Worm (Caenorhabditis elegans) whole organism, L1 larva: ENCODE measurements around the gene R13A1.1.
A peak's percentile ranks its signal among the peaks of the same experiment; 100 is the strongest.

Source experiments
- C16A3.4 ChIP-seq: fragments of 150-350 bp; optimal IDR thresholded peaks from 2 replicates; lab custom pipeline; 2014; ENCODE audit warnings: missing biosample characterization, missing genetic modification characterization
- Y116A8C.19 ChIP-seq: sonication (generic microtip); optimal IDR thresholded peaks from 2 replicates; lab custom pipeline; 2016; ENCODE audit warnings: missing compliant biosample characterization, missing genetic modification characterization, borderline replicate concordance
- alr-1 ChIP-seq: fragments of 200-800 bp; sonication (Bioruptor generic); optimal IDR thresholded peaks from 2 replicates; lab custom pipeline; 2018; ENCODE audit warnings: borderline replicate concordance, mild to moderate bottlenecking, missing genetic modification characterization, missing compliant biosample characterization
- aly-2 ChIP-seq: fragments of 150-350 bp; optimal IDR thresholded peaks from 2 replicates; lab custom pipeline; 2014; ENCODE audit warnings: missing biosample characterization, missing genetic modification characterization
- ceh-8 ChIP-seq: fragments of 200-800 bp; sonication (Bioruptor generic); optimal IDR thresholded peaks from 2 replicates; lab custom pipeline; 2018; ENCODE audit warnings: mild to moderate bottlenecking, missing genetic modification characterization, moderate library complexity, missing compliant biosample characterization
- ceh-90 ChIP-seq: sonication (generic microtip); optimal IDR thresholded peaks from 2 replicates; lab custom pipeline; 2016; ENCODE audit warnings: missing genetic modification characterization, missing compliant biosample characterization
- dpl-1 ChIP-seq, 3 experiments: fragments of 150-350 bp in 2 of 3; sonication (generic microtip) in 1 of 3; optimal IDR thresholded peaks; 2 replicates each; lab custom pipeline; 2014 to 2017; ENCODE audit warnings: missing biosample characterization in 3 of 3, missing genetic modification characterization in 3 of 3, missing genetic modification reagents in 3 of 3
- dsc-1 ChIP-seq: sonication (generic microtip); optimal IDR thresholded peaks from 2 replicates; lab custom pipeline; 2016; ENCODE audit warnings: mild to moderate bottlenecking, missing genetic modification characterization, missing compliant biosample characterization
- efl-1 ChIP-seq, 4 experiments: fragments of 150-350 bp; optimal IDR thresholded peaks in 3 of 4; peaks in 1 of 4; 1 replicate in 1 of 4; 2 replicates in 3 of 4; lab custom pipeline; 2014; ENCODE audit warnings: missing biosample characterization in 2 of 4, missing genetic modification characterization in 2 of 4, missing genetic modification reagents in 2 of 4
- egl-13 ChIP-seq: sonication (generic microtip); optimal IDR thresholded peaks from 2 replicates; lab custom pipeline; 2016; ENCODE audit warnings: missing genotype, missing genetic modification reagents, missing genetic modification characterization, missing compliant biosample characterization
- elt-3 ChIP-seq, 6 experiments: fragments of 150-350 bp in 1 of 6; sonication (generic microtip); optimal IDR thresholded peaks; 2 replicates each; lab custom pipeline; 2017 to 2018; ENCODE audit warnings: missing biosample characterization in 6 of 6, missing genetic modification characterization in 6 of 6, inconsistent platforms in 1 of 6
- fkh-10 ChIP-seq: sonication (generic microtip); optimal IDR thresholded peaks from 2 replicates; lab custom pipeline; 2017; ENCODE audit warnings: missing biosample characterization, missing genetic modification reagents, missing genetic modification characterization
- fkh-4 ChIP-seq: sonication (generic microtip); optimal IDR thresholded peaks from 2 replicates; lab custom pipeline; 2016; ENCODE audit warnings: missing compliant biosample characterization, missing genetic modification characterization, borderline replicate concordance
- fos-1 ChIP-seq: fragments of 150-350 bp; optimal IDR thresholded peaks from 2 replicates; lab custom pipeline; 2014; ENCODE audit warnings: missing biosample characterization, missing genetic modification characterization
- hlh-17 ChIP-seq: fragments of 200-800 bp; sonication (Bioruptor generic); optimal IDR thresholded peaks from 2 replicates; lab custom pipeline; 2018; ENCODE audit warnings: missing genetic modification characterization, mild to moderate bottlenecking, missing compliant biosample characterization, moderate library complexity, borderline replicate concordance
- irx-1 ChIP-seq: sonication (generic microtip); optimal IDR thresholded peaks from 2 replicates; lab custom pipeline; 2016; ENCODE audit warnings: missing genetic modification characterization, missing compliant biosample characterization
- isw-1 ChIP-seq: fragments of 200-800 bp; sonication (Bioruptor generic); IDR thresholded peaks from 2 replicates; pipeline ENCODE4 v1.3.6; 2022; ENCODE audit warnings: missing genetic modification characterization, missing compliant biosample characterization
- jun-1 ChIP-seq: fragments of 150-350 bp; optimal IDR thresholded peaks from 2 replicates; lab custom pipeline; 2014; ENCODE audit warnings: missing biosample characterization, missing genetic modification reagents, missing genetic modification characterization
- lin-13 ChIP-seq: fragments of 150-350 bp; optimal IDR thresholded peaks from 2 replicates; lab custom pipeline; 2014; ENCODE audit warnings: missing biosample characterization, missing genetic modification reagents, missing genetic modification characterization
- lin-14 ChIP-seq: fragments of 200-800 bp; sonication (Bioruptor generic); optimal IDR thresholded peaks from 2 replicates; lab custom pipeline; 2018; ENCODE audit warnings: mild to moderate bottlenecking, missing genetic modification characterization, moderate library complexity, missing compliant biosample characterization
- lin-15B ChIP-seq: fragments of 150-350 bp; sonication (generic microtip); optimal IDR thresholded peaks from 3 replicates; lab custom pipeline; 2014; ENCODE audit warnings: missing biosample characterization, missing genetic modification characterization
- lin-35 ChIP-seq, 2 experiments: fragments of 150-350 bp; optimal IDR thresholded peaks; 2 replicates each; lab custom pipeline; 2014; ENCODE audit warnings: missing biosample characterization in 2 of 2, missing genetic modification characterization in 2 of 2, missing genetic modification reagents in 2 of 2
- lir-3 ChIP-seq: sonication (generic microtip); optimal IDR thresholded peaks from 2 replicates; lab custom pipeline; 2016; ENCODE audit warnings: mild to moderate bottlenecking, missing genetic modification characterization, moderate library complexity, missing compliant biosample characterization; ENCODE audit not compliant: poor library complexity
- lsy-2 ChIP-seq, 2 experiments: fragments of 150-350 bp; optimal IDR thresholded peaks; 2 replicates each; lab custom pipeline; 2014; ENCODE audit warnings: missing biosample characterization in 2 of 2, missing genetic modification characterization in 2 of 2
- nhr-11 ChIP-seq: fragments of 150-350 bp; optimal IDR thresholded peaks from 2 replicates; lab custom pipeline; 2014; ENCODE audit warnings: missing biosample characterization, missing genetic modification characterization
- nhr-12 ChIP-seq: sonication (generic microtip); optimal IDR thresholded peaks from 2 replicates; lab custom pipeline; 2017; ENCODE audit warnings: missing biosample characterization, missing genetic modification characterization
- nhr-19 ChIP-seq: fragments of 200-800 bp; sonication (Bioruptor generic); conservative IDR thresholded peaks from 2 replicates; pipeline ENCODE4 v1.3.6; 2022; ENCODE audit warnings: missing genetic modification characterization, missing compliant biosample characterization
- nhr-20 ChIP-seq: sonication (generic microtip); optimal IDR thresholded peaks from 2 replicates; lab custom pipeline; 2016; ENCODE audit warnings: mild to moderate bottlenecking, missing genetic modification characterization, missing compliant biosample characterization
- nhr-28 ChIP-seq: fragments of 150-350 bp; optimal IDR thresholded peaks from 2 replicates; lab custom pipeline; 2014; ENCODE audit warnings: missing biosample characterization, missing genetic modification characterization
- nhr-71 ChIP-seq: sonication (generic microtip); optimal IDR thresholded peaks from 2 replicates; lab custom pipeline; 2016; ENCODE audit warnings: mild to moderate bottlenecking, missing genetic modification characterization, moderate library complexity, missing compliant biosample characterization
- nhr-76 ChIP-seq: sonication (generic microtip); optimal IDR thresholded peaks from 2 replicates; lab custom pipeline; 2017; ENCODE audit warnings: missing biosample characterization, missing genetic modification characterization
- nhr-77 ChIP-seq: fragments of 150-350 bp; optimal IDR thresholded peaks from 2 replicates; lab custom pipeline; 2014; ENCODE audit warnings: missing biosample characterization, missing genetic modification characterization
- nhr-85 ChIP-seq: sonication (generic microtip); peaks from one replicate; lab custom pipeline; 2016; ENCODE audit warnings: missing genetic modification characterization, inconsistent platforms, missing compliant biosample characterization
- nhr-90 ChIP-seq: sonication (generic microtip); optimal IDR thresholded peaks from 2 replicates; lab custom pipeline; 2016; ENCODE audit warnings: mild to moderate bottlenecking, missing genetic modification characterization, missing compliant biosample characterization; ENCODE audit not compliant: poor library complexity
- pag-3 ChIP-seq: sonication (generic microtip); optimal IDR thresholded peaks from 2 replicates; lab custom pipeline; 2017; ENCODE audit warnings: missing genetic modification characterization, mild to moderate bottlenecking, missing compliant biosample characterization, antibody characterized with exemption, borderline replicate concordance; ENCODE audit not compliant: insufficient read depth
- rnt-1 ChIP-seq: sonication (generic microtip); optimal IDR thresholded peaks from 2 replicates; lab custom pipeline; 2016; ENCODE audit warnings: mild to moderate bottlenecking, missing genetic modification characterization, moderate library complexity, missing compliant biosample characterization
- skn-1 ChIP-seq: fragments of 150-350 bp; optimal IDR thresholded peaks from 2 replicates; lab custom pipeline; 2014; ENCODE audit warnings: missing biosample characterization, missing genetic modification characterization
- snu-23 ChIP-seq: sonication (generic microtip); optimal IDR thresholded peaks from 2 replicates; lab custom pipeline; 2016; ENCODE audit warnings: missing genetic modification characterization, missing compliant biosample characterization
- sox-4 ChIP-seq: sonication (generic microtip); optimal IDR thresholded peaks from 2 replicates; lab custom pipeline; 2016; ENCODE audit warnings: missing genetic modification characterization, missing compliant biosample characterization
- sptf-1 ChIP-seq: fragments of 150-350 bp; optimal IDR thresholded peaks from 2 replicates; lab custom pipeline; 2014; ENCODE audit warnings: missing biosample characterization, missing genetic modification characterization
- sup-37 ChIP-seq: fragments of 200-800 bp; sonication (Bioruptor generic); optimal IDR thresholded peaks from 2 replicates; lab custom pipeline; 2018; ENCODE audit warnings: mild to moderate bottlenecking, missing genetic modification characterization, missing compliant biosample characterization
- swsn-7 ChIP-seq: sonication (generic microtip); optimal IDR thresholded peaks from 2 replicates; lab custom pipeline; 2016; ENCODE audit warnings: missing genetic modification characterization, missing compliant biosample characterization
- tbx-2 ChIP-seq: sonication (generic microtip); optimal IDR thresholded peaks from 2 replicates; lab custom pipeline; 2016; ENCODE audit warnings: missing genetic modification characterization, missing compliant biosample characterization
- unc-98 ChIP-seq: fragments of 200-800 bp; sonication (Bioruptor generic); IDR thresholded peaks from 2 replicates; pipeline ENCODE4 v1.3.6; 2022; ENCODE audit warnings: missing genetic modification characterization, missing compliant biosample characterization
- zag-1 ChIP-seq: fragments of 150-350 bp; optimal IDR thresholded peaks from 2 replicates; lab custom pipeline; 2014; ENCODE audit warnings: missing biosample characterization, missing genetic modification characterization
- ztf-4 ChIP-seq: fragments of 150-350 bp; optimal IDR thresholded peaks from 2 replicates; lab custom pipeline; 2014; ENCODE audit warnings: missing biosample characterization, missing genetic modification characterization

R13A1.1 gene

ce11 chrIV:7186756-7187155 is 33.1 kb upstream of the R13A1.1 start, which contains the start of gene str-249:
Gene str-249, minus strand, starts transcription at chrIV:7186856.
- TF ChIP-seq sptf-1 (tag; lab: Kevin White, UChicago) (no peak), rnt-1 (tag; lab: Kevin White, UChicago) (no peak), lin-15B (no peak), swsn-7 (tag; lab: Kevin White, UChicago) (no peak), zag-1 (tag; lab: Kevin White, UChicago) (no peak), Y116A8C.19 (tag; lab: Kevin White, UChicago) (no peak), nhr-12 (no peak), sup-37 (GFP tag; lab: Kevin White, UChicago) (no peak), dsc-1 (tag; lab: Kevin White, UChicago) (no peak), isw-1 (GFP tag; lab: Robert Waterston, UW) (no peak), C16A3.4 (no peak), nhr-28 (tag; lab: Kevin White, UChicago) (no peak), ceh-90 (tag; lab: Kevin White, UChicago) (no peak), egl-13 (tag; lab: Kevin White, UChicago) (no peak), nhr-11 (tag; lab: Kevin White, UChicago) (no peak), ztf-4 (tag; lab: Kevin White, UChicago) (no peak), aly-2 (tag; lab: Kevin White, UChicago) (no peak), hlh-17 (GFP tag; lab: Kevin White, UChicago) (no peak), nhr-85 (no peak), irx-1 (tag; lab: Kevin White, UChicago) (no peak)

ce11 chrIV:7188030-7188429 is 31.8 kb upstream of the R13A1.1 start, which contains the start of gene C42D4.13:
Gene C42D4.13, minus strand, starts transcription at chrIV:7188130.
- TF ChIP-seq alr-1 (no peak), lin-15B (no peak), nhr-19 (GFP tag; lab: Robert Waterston, UW) (no peak), pag-3 (no peak), skn-1 (tag; lab: Kevin White, UChicago) (no peak), egl-13 (tag; lab: Kevin White, UChicago) (no peak), unc-98 (GFP tag; lab: Robert Waterston, UW) (no peak), nhr-28 (tag; lab: Kevin White, UChicago) (no peak), lir-3 (tag; lab: Kevin White, UChicago) (no peak), nhr-76 (no peak), sox-4 (tag; lab: Kevin White, UChicago) (no peak), fos-1 (tag; lab: Kevin White, UChicago) (no peak), ceh-8 (GFP tag; lab: Kevin White, UChicago) (no peak)

- peak; percentile 52 for TF ChIP-seq snu-23
- peak; percentile 58 for TF ChIP-seq tbx-2
- TF ChIP-seq nhr-71 (tag; lab: Kevin White, UChicago): peak; percentile 78
- peak; percentile 77 for TF ChIP-seq nhr-90
- peak in 1 of 2 experiments; percentile 80 for TF ChIP-seq lin-35 (GFP tag; optimal IDR thresholded peaks at IDR 0.05; lab: Kevin White, UChicago)
- peak in 1 of 2 experiments; percentile 25 for TF ChIP-seq efl-1 (optimal IDR thresholded peaks at IDR 0.05; lab: Kevin White, UChicago)
- no peak for TF ChIP-seq efl-1 (GFP tag; optimal IDR thresholded peaks at IDR 0.05 in 1 of 2; lab: Kevin White, UChicago)
- TF ChIP-seq dpl-1 (GFP tag; optimal IDR thresholded peaks at IDR 0.05; lab: Kevin White, UChicago): peak in 1 of 3 experiments; percentile 36
- TF ChIP-seq elt-3 (tag; optimal IDR thresholded peaks at IDR 0.05; lab: Kevin White, UChicago): peak in 5 of 6 experiments; percentile 55 to 98 (median 90)
- peak; percentile 9 for TF ChIP-seq lin-13 (GFP tag; lab: Kevin White, UChicago)
- peak; percentile 81 for TF ChIP-seq lin-14 (GFP tag; lab: Kevin White, UChicago)
- TF ChIP-seq jun-1 (tag; lab: Kevin White, UChicago): peak; percentile 66
- peak; percentile 54 for TF ChIP-seq fkh-10
- TF ChIP-seq dsc-1 (tag; lab: Kevin White, UChicago): no peak
- peak; percentile 84 for TF ChIP-seq nhr-20 (tag; lab: Kevin White, UChicago)
- no peak for TF ChIP-seq fkh-4 (tag; lab: Kevin White, UChicago)
- peak in 1 of 2 experiments; percentile 31 for TF ChIP-seq lsy-2 (tag; optimal IDR thresholded peaks at IDR 0.05; lab: Kevin White, UChicago)
- peak; percentile 58 for TF ChIP-seq nhr-77 (tag; lab: Kevin White, UChicago)
- TF ChIP-seq hlh-17 (GFP tag; lab: Kevin White, UChicago): no peak
- peak; percentile 2 for TF ChIP-seq swsn-7 (tag; lab: Kevin White, UChicago)
- TF ChIP-seq nhr-19 (GFP tag; lab: Robert Waterston, UW): peak; percentile 40
- peak; percentile 6 for TF ChIP-seq fos-1 (tag; lab: Kevin White, UChicago)
These were observed 31.1 kb upstream of the R13A1.1 start, which contains the start of gene srlf-7 for ce11 chrIV:7188528-7189422. Gene srlf-7, plus strand, starts transcription at chrIV:7189287.
